Worm (Caenorhabditis elegans) whole organism, late embryonic: ENCODE measurements around the gene dnj-8.
A peak's percentile ranks its signal among the peaks of the same experiment; 100 is the strongest.

Experiments
- K09A11.1 ChIP-seq: sonication (generic microtip); optimal IDR thresholded peaks from 2 replicates; lab custom pipeline; 2017; ENCODE audit warnings: antibody characterized with exemption, mild to moderate bottlenecking, missing genetic modification characterization, missing compliant biosample characterization; ENCODE audit not compliant: insufficient read depth
- T23F11.4 ChIP-seq: fragments of 200-800 bp; sonication (Bioruptor generic); optimal IDR thresholded peaks from 2 replicates; lab custom pipeline; 2018; ENCODE audit warnings: mild to moderate bottlenecking, missing genetic modification characterization, missing compliant biosample characterization
- Y22D7AL.16 ChIP-seq: sonication (generic microtip); optimal IDR thresholded peaks from 2 replicates; lab custom pipeline; 2016; ENCODE audit warnings: missing genetic modification characterization, missing compliant biosample characterization
- ceh-22 ChIP-seq: sonication (generic microtip); optimal IDR thresholded peaks from 2 replicates; lab custom pipeline; 2017; ENCODE audit warnings: missing biosample characterization, missing genetic modification characterization
- ceh-30 ChIP-seq: fragments of 150-350 bp; optimal IDR thresholded peaks from 2 replicates; lab custom pipeline; 2014; ENCODE audit warnings: missing biosample characterization, missing genetic modification characterization
- ceh-31 ChIP-seq: sonication (generic microtip); optimal IDR thresholded peaks from 2 replicates; lab custom pipeline; 2016; ENCODE audit warnings: missing genetic modification characterization, missing compliant biosample characterization
- ceh-6 ChIP-seq: fragments of 200-800 bp; sonication (Bioruptor generic); optimal IDR thresholded peaks from 2 replicates; lab custom pipeline; 2018; ENCODE audit warnings: mild to moderate bottlenecking, missing genetic modification characterization, missing compliant biosample characterization
- ceh-9 ChIP-seq: sonication (generic microtip); optimal IDR thresholded peaks from 2 replicates; lab custom pipeline; 2016; ENCODE audit warnings: mild to moderate bottlenecking, missing genetic modification characterization, inconsistent platforms, missing compliant biosample characterization
- dve-1 ChIP-seq: sonication (generic microtip); optimal IDR thresholded peaks from 2 replicates; lab custom pipeline; 2017; ENCODE audit warnings: antibody characterized with exemption, mild to moderate bottlenecking, missing genetic modification characterization, missing compliant biosample characterization
- elt-2 ChIP-seq: sonication (generic microtip); optimal IDR thresholded peaks from 2 replicates; lab custom pipeline; 2016; ENCODE audit warnings: missing genetic modification reagents, missing genetic modification characterization, missing compliant biosample characterization
- ets-4 ChIP-seq: sonication (generic microtip); optimal IDR thresholded peaks from 2 replicates; lab custom pipeline; 2016; ENCODE audit warnings: missing genetic modification characterization, missing compliant biosample characterization
- eyg-1 ChIP-seq: sonication (generic microtip); optimal IDR thresholded peaks from 2 replicates; lab custom pipeline; 2016; ENCODE audit warnings: missing genotype, missing genetic modification characterization, missing compliant biosample characterization
- fkh-10 ChIP-seq: fragments of 150-350 bp; optimal IDR thresholded peaks from 2 replicates; lab custom pipeline; 2014; ENCODE audit warnings: missing biosample characterization, missing genetic modification reagents, missing genetic modification characterization
- fkh-6 ChIP-seq: sonication (generic microtip); optimal IDR thresholded peaks from 2 replicates; lab custom pipeline; 2016; ENCODE audit warnings: missing genetic modification characterization, missing compliant biosample characterization
- hlh-13 ChIP-seq: fragments of 200-800 bp; sonication (Bioruptor generic); optimal IDR thresholded peaks from 2 replicates; lab custom pipeline; 2018; ENCODE audit warnings: mild to moderate bottlenecking, missing genetic modification characterization, missing compliant biosample characterization
- nhr-11 ChIP-seq: fragments of 150-350 bp; optimal IDR thresholded peaks from 2 replicates; lab custom pipeline; 2014; ENCODE audit warnings: missing biosample characterization, missing genetic modification characterization
- odd-2 ChIP-seq: sonication (generic microtip); optimal IDR thresholded peaks from 2 replicates; lab custom pipeline; 2017; ENCODE audit warnings: antibody characterized with exemption, mild to moderate bottlenecking, missing genetic modification characterization, missing compliant biosample characterization
- pha-2 ChIP-seq: sonication (generic microtip); optimal IDR thresholded peaks from 2 replicates; lab custom pipeline; 2017; ENCODE audit warnings: mild to moderate bottlenecking, missing genetic modification characterization, missing compliant biosample characterization
- pha-4 ChIP-seq: fragments of 150-350 bp; optimal IDR thresholded peaks from 2 replicates; lab custom pipeline; 2018; ENCODE audit warnings: missing biosample characterization, missing genetic modification reagents, missing genetic modification characterization
- pqm-1 ChIP-seq: sonication (generic microtip); optimal IDR thresholded peaks from 2 replicates; lab custom pipeline; 2016; ENCODE audit warnings: missing genetic modification characterization, missing compliant biosample characterization
- pros-1 ChIP-seq: fragments of 150-350 bp; optimal IDR thresholded peaks from 2 replicates; lab custom pipeline; 2014; ENCODE audit warnings: missing biosample characterization, missing genetic modification reagents, missing genetic modification characterization
- ref-2 ChIP-seq: sonication (generic microtip); optimal IDR thresholded peaks from 2 replicates; lab custom pipeline; 2016; ENCODE audit warnings: missing genetic modification characterization, missing compliant biosample characterization
- rnt-1 ChIP-seq: sonication (generic microtip); optimal IDR thresholded peaks from 2 replicates; lab custom pipeline; 2016; ENCODE audit warnings: missing genetic modification characterization, missing compliant biosample characterization
- sox-4 ChIP-seq: sonication (generic microtip); optimal IDR thresholded peaks from 2 replicates; lab custom pipeline; 2017; ENCODE audit warnings: mild to moderate bottlenecking, missing genetic modification characterization, inconsistent platforms, missing compliant biosample characterization
- tbx-2 ChIP-seq: sonication (generic microtip); optimal IDR thresholded peaks from 2 replicates; lab custom pipeline; 2016; ENCODE audit warnings: missing genetic modification characterization, missing compliant biosample characterization
- ttx-3 ChIP-seq: sonication (generic microtip); optimal IDR thresholded peaks from 2 replicates; lab custom pipeline; 2016; ENCODE audit warnings: missing genetic modification reagents, missing genetic modification characterization, missing compliant biosample characterization
- unc-42 ChIP-seq: sonication (generic microtip); optimal IDR thresholded peaks from 2 replicates; lab custom pipeline; 2016; ENCODE audit warnings: missing genotype, missing genetic modification characterization, missing compliant biosample characterization
- unc-55 ChIP-seq: sonication (generic microtip); optimal IDR thresholded peaks from 2 replicates; lab custom pipeline; 2017; ENCODE audit warnings: missing biosample characterization, missing genetic modification reagents, missing genetic modification characterization
- unc-86 ChIP-seq: sonication (generic microtip); optimal IDR thresholded peaks from 2 replicates; lab custom pipeline; 2016; ENCODE audit warnings: missing genetic modification characterization, missing compliant biosample characterization

dnj-8 gene

DNA sequence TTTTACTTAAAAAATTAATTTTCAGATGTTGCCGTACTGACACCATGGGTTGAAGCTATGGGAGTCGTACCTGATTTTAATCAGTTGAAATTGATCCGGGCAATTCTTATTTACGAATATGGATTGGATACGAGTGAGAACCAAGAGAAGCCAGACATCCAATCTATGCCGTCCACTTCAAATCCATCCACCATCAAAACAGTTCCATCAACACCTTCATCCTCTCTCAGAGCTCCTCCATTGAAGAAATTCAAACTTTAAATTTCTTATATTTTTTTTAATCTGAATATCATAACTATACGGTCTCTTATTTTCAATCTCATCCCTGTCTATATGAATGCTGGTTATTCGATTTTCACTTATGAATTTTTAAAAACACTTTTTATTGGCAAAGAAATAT lies 39.0 kb downstream of the dnj-8 start:
- no peak for TF ChIP-seq hlh-13 (GFP tag; lab: Kevin White, UChicago)
- no peak for TF ChIP-seq elt-2
- no peak for TF ChIP-seq pros-1
- TF ChIP-seq ceh-31 (tag; lab: Kevin White, UChicago), result no peak
- no peak for TF ChIP-seq T23F11.4 (GFP tag; lab: Kevin White, UChicago)
- no peak for TF ChIP-seq sox-4 (tag; lab: Kevin White, UChicago)
- no peak for TF ChIP-seq pha-2 (tag; lab: Kevin White, UChicago)
- no peak for TF ChIP-seq pqm-1 (tag; lab: Kevin White, UChicago)
- no peak for TF ChIP-seq ttx-3 (tag; lab: Kevin White, UChicago)
- TF ChIP-seq unc-42, result no peak
- TF ChIP-seq ets-4 (tag; lab: Kevin White, UChicago), result no peak
- TF ChIP-seq pha-4, result no peak
- no peak for TF ChIP-seq ceh-30
- no peak for TF ChIP-seq dve-1 (tag; lab: Kevin White, UChicago)
- TF ChIP-seq ref-2 (tag; lab: Kevin White, UChicago), result no peak
- no peak for TF ChIP-seq ceh-6 (GFP tag; lab: Kevin White, UChicago)
- no peak for TF ChIP-seq fkh-10 (GFP tag; lab: Kevin White, UChicago)
- TF ChIP-seq fkh-6, result no peak
- no peak for TF ChIP-seq odd-2 (tag; lab: Kevin White, UChicago)
- TF ChIP-seq, all 69 proteins: peak for 0

DNA sequence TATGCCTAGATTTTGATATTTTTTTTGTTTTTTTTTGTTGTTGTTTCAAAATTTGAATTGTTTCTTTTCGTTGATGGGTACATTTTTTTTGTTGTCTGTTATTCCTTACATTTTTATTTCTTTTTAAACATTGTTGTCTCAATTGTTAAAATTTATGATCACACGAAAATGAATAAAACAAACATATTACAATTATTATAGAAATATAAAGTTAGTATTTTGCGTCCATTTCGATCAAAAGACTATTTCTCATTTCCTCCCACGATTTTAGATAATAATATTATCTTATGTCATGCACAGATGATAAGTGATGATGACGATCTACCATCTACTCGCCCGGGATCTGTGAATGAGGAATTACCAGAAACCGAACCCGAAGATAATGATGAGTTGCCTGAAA lies 43.2 kb downstream of the dnj-8 start, which contains the start of gene wrn-1:
Gene wrn-1 (plus strand): TSS at position 301 of the 400 bp plus-strand sequence.
- TF ChIP-seq pha-2 (tag; lab: Kevin White, UChicago) (no peak), ref-2 (tag; lab: Kevin White, UChicago) (no peak), pha-4 (no peak), tbx-2 (tag; lab: Kevin White, UChicago) (no peak), fkh-10 (GFP tag; lab: Kevin White, UChicago) (no peak), nhr-11 (tag; lab: Kevin White, UChicago) (no peak), eyg-1 (tag; lab: Kevin White, UChicago) (no peak), K09A11.1 (tag; lab: Kevin White, UChicago) (no peak), ceh-9 (tag; lab: Kevin White, UChicago) (no peak), unc-42 (no peak), Y22D7AL.16 (tag; lab: Kevin White, UChicago) (no peak), ceh-22 (tag; lab: Kevin White, UChicago) (no peak), unc-86 (tag; lab: Kevin White, UChicago) (no peak)

DNA sequence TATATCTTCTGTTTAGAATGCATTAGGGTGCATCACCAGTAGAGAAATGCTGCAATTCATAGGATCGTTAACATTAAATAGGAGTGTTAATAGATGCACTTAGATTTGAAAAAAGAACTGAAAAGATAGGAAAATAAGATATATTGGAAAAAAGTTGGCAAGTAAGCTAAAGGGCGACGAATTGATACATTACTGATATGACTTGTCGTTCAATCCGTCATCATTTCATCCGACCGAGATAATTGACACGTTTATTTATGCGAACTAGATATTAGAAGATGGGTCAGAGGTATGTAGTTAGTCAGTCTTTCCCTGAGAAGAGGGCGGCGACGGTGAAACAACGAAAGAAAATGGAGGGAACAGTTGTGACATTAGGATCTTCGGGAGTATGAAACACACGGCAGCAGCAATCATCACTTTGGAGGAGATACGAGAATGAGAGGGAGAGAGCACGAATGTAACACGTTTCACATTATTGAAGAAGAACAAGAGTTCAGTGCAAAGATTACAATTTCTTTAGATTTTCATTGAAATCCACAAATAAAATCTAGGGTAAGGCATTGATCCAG lies 53.0 kb downstream of the dnj-8 start, which contains the start of gene lron-15:
Gene lron-15 (minus strand): TSS at position 51 of the 569 bp plus-strand sequence.
- TF ChIP-seq rnt-1 (peak; percentile 21), sox-4 (tag; lab: Kevin White, UChicago) (no peak), unc-55 (GFP tag; lab: Kevin White, UChicago) (peak; percentile 50)
- TF ChIP-seq, all 69 proteins: peak for 2
